Fruit fly (Drosophila melanogaster): ENCODE measurements around the gene CG9377.
A peak's percentile ranks its signal among the peaks of the same experiment; 100 is the strongest.

The CG9377 gene

DNA sequence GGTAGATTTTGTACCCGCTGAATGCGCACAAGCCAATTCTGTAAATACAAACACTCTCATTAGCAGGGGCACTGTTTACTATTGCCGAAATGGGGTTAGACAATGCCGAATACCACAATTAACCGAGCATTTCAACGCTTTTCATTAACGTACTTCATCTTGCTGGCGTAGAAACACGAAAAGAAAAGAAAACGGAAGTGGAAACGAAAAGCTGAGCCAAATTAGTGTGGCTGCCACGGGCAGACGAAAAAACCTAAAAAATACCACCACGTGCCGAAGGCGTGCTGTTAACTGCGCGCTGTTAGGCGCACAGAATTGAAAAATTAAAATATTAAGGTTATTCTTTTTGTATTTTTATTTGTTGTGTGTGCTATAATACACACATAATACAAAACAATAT lies 33.5 kb upstream of the CG9377 start, which contains the start of gene RpL24 (continued):
- TF ChIP-seq oc (tag; optimal IDR thresholded peaks at IDR 0.05) (peak; percentile 68), Hand (GFP tag; optimal IDR thresholded peaks at IDR 0.05) (peak; percentile 88), CG11247 (GFP tag; IDR thresholded peaks at IDR 0.05) (peak; percentile 88), Asciz (GFP tag; optimal IDR thresholded peaks at IDR 0.05) (peak; percentile 95), inv (GFP tag; IDR thresholded peaks at IDR 0.05; ENCODE audit: partially characterized antibody) (no peak), CG12744 (GFP tag; optimal IDR thresholded peaks at IDR 0.05) (peak; percentile 87)

DNA sequence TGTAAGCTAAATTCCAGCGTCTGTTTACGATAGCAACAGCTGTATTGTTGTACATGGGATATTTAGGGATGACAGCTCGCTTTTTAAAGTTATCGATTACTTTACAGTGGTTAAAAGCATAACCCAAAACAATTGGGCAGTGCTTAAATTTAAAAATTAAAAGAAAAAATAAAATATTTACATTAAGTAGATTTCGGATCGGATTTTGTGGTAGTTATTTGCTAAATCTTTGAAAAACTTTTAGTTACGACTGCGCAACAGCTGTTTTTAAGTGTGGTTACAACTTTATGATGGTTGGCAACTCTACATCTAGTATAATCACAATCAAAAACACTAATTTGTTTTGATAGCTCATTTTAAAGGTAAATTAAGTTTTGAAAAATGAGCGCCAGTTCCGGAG lies 25.9 kb upstream of the CG9377 start, which contains the start of the genes Ing5 and CG7099:
Ing5 (minus strand) TSS at position 58 of the 400 bp plus-strand sequence.
CG7099 (plus strand) TSS at position 317 of the 400 bp plus-strand sequence.
- TF ChIP-seq da (GFP tag; optimal IDR thresholded peaks at IDR 0.05), result peak; percentile 83
- peak; percentile 97 for TF ChIP-seq tin (GFP tag; optimal IDR thresholded peaks at IDR 0.05)
- peak; percentile 73 for TF ChIP-seq CG10321 (GFP tag; IDR thresholded peaks at IDR 0.05)
- TF ChIP-seq HmgZ (tag; optimal IDR thresholded peaks at IDR 0.05), result peak; percentile 97
- peak; percentile 65 for TF ChIP-seq CG1603 (tag; optimal IDR thresholded peaks at IDR 0.05)
- no peak for TF ChIP-seq prd (optimal IDR thresholded peaks at IDR 0.05)
- peak; percentile 98 for TF ChIP-seq prd (GFP tag; IDR thresholded peaks at IDR 0.05)
- peak; percentile 89 for TF ChIP-seq CG11723 (GFP tag; optimal IDR thresholded peaks at IDR 0.05)
- peak; percentile 93 for TF ChIP-seq Rx (GFP tag; IDR thresholded peaks at IDR 0.05)
- TF ChIP-seq Hr78 (GFP tag; optimal IDR thresholded peaks at IDR 0.05), result no peak
- TF ChIP-seq CG12219 (GFP tag; optimal IDR thresholded peaks at IDR 0.05), result peak; percentile 85
- TF ChIP-seq CG31365 (tag; optimal IDR thresholded peaks at IDR 0.05), result no peak
- peak; percentile 94 for TF ChIP-seq CG8388 (GFP tag; optimal IDR thresholded peaks at IDR 0.05)
- peak; percentile 96 for TF ChIP-seq lmd (GFP tag; IDR thresholded peaks at IDR 0.05)
- no peak for TF ChIP-seq eve (GFP tag; optimal IDR thresholded peaks at IDR 0.05)
- TF ChIP-seq CG6791 (GFP tag; IDR thresholded peaks at IDR 0.05; ENCODE audit: partially characterized antibody), result peak; percentile 42; the same call in 2 of the 3 replicates
- TF ChIP-seq CG6813 (GFP tag; optimal IDR thresholded peaks at IDR 0.05), result peak; percentile 88
- peak; percentile 90 for TF ChIP-seq Poxn (GFP tag; IDR thresholded peaks at IDR 0.05)
- TF ChIP-seq Fer3 (tag; optimal IDR thresholded peaks at IDR 0.05), result peak; percentile 97
- TF ChIP-seq CG7357 (GFP tag; IDR thresholded peaks at IDR 0.05), result peak; percentile 89
- peak; percentile 75 for TF ChIP-seq bigmax (GFP tag; optimal IDR thresholded peaks at IDR 0.05)
- TF ChIP-seq salm (tag; optimal IDR thresholded peaks at IDR 0.05), result peak; percentile 91
- TF ChIP-seq Opbp (GFP tag; IDR thresholded peaks at IDR 0.05; ENCODE audit: partially characterized antibody), result peak; percentile 65; the same call in 2 of the 3 replicates
- peak; percentile 88 for TF ChIP-seq CG8944 (GFP tag; optimal IDR thresholded peaks at IDR 0.05)
- TF ChIP-seq CG4854 (GFP tag; optimal IDR thresholded peaks at IDR 0.05), result peak; percentile 96
- peak; percentile 91 for TF ChIP-seq Doc2 (GFP tag; IDR thresholded peaks at IDR 0.05)
- TF ChIP-seq NfI (GFP tag; optimal IDR thresholded peaks at IDR 0.05), result peak; percentile 97
- peak; percentile 87 for TF ChIP-seq CG11560 (tag; IDR thresholded peaks at IDR 0.05)
- no peak for TF ChIP-seq Tbp (GFP tag; optimal IDR thresholded peaks at IDR 0.05)
- TF ChIP-seq Dip2 (GFP tag; IDR thresholded peaks at IDR 0.05), result peak; percentile 58; the same call in 1 of the 2 replicates
- TF ChIP-seq tna (GFP tag; IDR thresholded peaks at IDR 0.05; ENCODE audit: partially characterized antibody), result no peak
- TF ChIP-seq Hr3 (GFP tag; optimal IDR thresholded peaks at IDR 0.05), result peak; percentile 97
- TF ChIP-seq CG6254 (GFP tag; optimal IDR thresholded peaks at IDR 0.05), result peak; percentile 87
- TF ChIP-seq NK7.1 (GFP tag; optimal IDR thresholded peaks at IDR 0.05), result peak; percentile 59
- peak; percentile 97 for TF ChIP-seq Chrac-16 (GFP tag; optimal IDR thresholded peaks at IDR 0.05)
- TF ChIP-seq ssp (GFP tag; IDR thresholded peaks at IDR 0.05), result peak; percentile 91
- peak; percentile 94 for TF ChIP-seq CG11504 (tag; optimal IDR thresholded peaks at IDR 0.05)
- TF ChIP-seq CG6854 (GFP tag; optimal IDR thresholded peaks at IDR 0.05), result peak; percentile 73
- TF ChIP-seq sima (GFP tag; optimal IDR thresholded peaks at IDR 0.05), result peak; percentile 61
- TF ChIP-seq mirr (GFP tag; optimal IDR thresholded peaks at IDR 0.05), result peak; percentile 91
- peak; percentile 95 for TF ChIP-seq CG16815 (GFP tag; optimal IDR thresholded peaks at IDR 0.05)
- TF ChIP-seq Hmr (GFP tag; optimal IDR thresholded peaks at IDR 0.05), result peak; percentile 94
- peak; percentile 98 for TF ChIP-seq CG34422 (GFP tag; IDR thresholded peaks at IDR 0.05)

Data from whole organism, embryonic.